Worm (Caenorhabditis elegans): Measurements from ENCODE around the gene trpp-12.

DNA sequence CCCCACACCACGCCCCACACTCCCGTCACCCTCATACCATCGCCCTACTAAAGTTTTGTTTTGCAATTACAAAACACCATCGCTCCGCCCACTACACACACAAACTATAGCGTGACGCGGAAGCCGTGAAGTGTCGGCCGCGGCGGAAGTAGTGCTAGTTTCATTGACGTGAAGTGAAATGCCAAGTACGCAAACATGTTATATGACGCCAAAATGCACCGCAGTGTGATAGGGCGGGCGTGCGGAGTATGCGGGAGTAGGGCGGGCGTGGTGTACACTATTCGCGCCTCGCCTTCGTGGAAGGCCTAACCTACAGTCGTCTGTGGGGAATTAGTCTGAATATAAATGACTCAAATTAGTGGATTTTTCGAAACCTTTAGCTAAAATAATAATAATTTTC is 46.6 kb upstream of the trpp-12 start:
- TF ChIP-seq sem-2 (GFP tag; optimal IDR thresholded peaks at IDR 0.05) (no peak), lsy-2 (tag; optimal IDR thresholded peaks at IDR 0.05) (no peak), zip-8 (tag; optimal IDR thresholded peaks at IDR 0.05) (no peak), unc-62 (GFP tag; optimal IDR thresholded peaks at IDR 0.05) (no peak), blmp-1 (tag; optimal IDR thresholded peaks at IDR 0.05) (no peak), ceh-83 (GFP tag; optimal IDR thresholded peaks at IDR 0.05) (no peak), pha-4 (tag; optimal IDR thresholded peaks at IDR 0.05) (no peak)

Measured in whole organism, mixed stage, embryonic.